Worm (Caenorhabditis elegans) whole organism, late embryonic: Measurements from ENCODE around the gene C28D4.4.
A peak's percentile ranks its signal among the peaks of the same experiment; 100 is the strongest.

Experiments used
- C08G9.2 ChIP-seq: sonication (generic microtip); optimal IDR thresholded peaks from 2 replicates; lab custom pipeline; 2016; ENCODE audit warnings: mild to moderate bottlenecking, missing genetic modification characterization, moderate library complexity, missing compliant biosample characterization
- C38D4.7 ChIP-seq: fragments of 200-800 bp; sonication (Bioruptor generic); optimal IDR thresholded peaks from 2 replicates; lab custom pipeline; 2018; ENCODE audit warnings: mild to moderate bottlenecking, missing genetic modification characterization, moderate library complexity, missing compliant biosample characterization
- K02D7.2 ChIP-seq: sonication (generic microtip); optimal IDR thresholded peaks from 2 replicates; lab custom pipeline; 2017; ENCODE audit warnings: mild to moderate bottlenecking, missing genetic modification characterization, missing compliant biosample characterization
- K09A11.1 ChIP-seq: sonication (generic microtip); optimal IDR thresholded peaks from 2 replicates; lab custom pipeline; 2017; ENCODE audit warnings: antibody characterized with exemption, mild to moderate bottlenecking, missing genetic modification characterization, missing compliant biosample characterization; ENCODE audit not compliant: insufficient read depth
- T23F11.4 ChIP-seq: fragments of 200-800 bp; sonication (Bioruptor generic); optimal IDR thresholded peaks from 2 replicates; lab custom pipeline; 2018; ENCODE audit warnings: mild to moderate bottlenecking, missing genetic modification characterization, missing compliant biosample characterization
- ceh-24 ChIP-seq: sonication (generic microtip); optimal IDR thresholded peaks from 2 replicates; lab custom pipeline; 2016; ENCODE audit warnings: mild to moderate bottlenecking, missing genetic modification characterization, missing compliant biosample characterization
- ceh-30 ChIP-seq: fragments of 150-350 bp; optimal IDR thresholded peaks from 2 replicates; lab custom pipeline; 2014; ENCODE audit warnings: missing biosample characterization, missing genetic modification characterization
- ceh-45 ChIP-seq: fragments of 200-800 bp; sonication (Bioruptor generic); IDR thresholded peaks from 2 replicates; pipeline ENCODE4 v1.3.6; 2022; ENCODE audit warnings: missing genetic modification reagents, missing genetic modification characterization, missing compliant biosample characterization
- ceh-6 ChIP-seq: fragments of 200-800 bp; sonication (Bioruptor generic); optimal IDR thresholded peaks from 2 replicates; lab custom pipeline; 2018; ENCODE audit warnings: mild to moderate bottlenecking, missing genetic modification characterization, missing compliant biosample characterization
- dmd-4 ChIP-seq: sonication (generic microtip); optimal IDR thresholded peaks from 2 replicates; lab custom pipeline; 2016; ENCODE audit warnings: borderline replicate concordance, missing genetic modification characterization, missing compliant biosample characterization
- dve-1 ChIP-seq: sonication (generic microtip); optimal IDR thresholded peaks from 2 replicates; lab custom pipeline; 2017; ENCODE audit warnings: antibody characterized with exemption, mild to moderate bottlenecking, missing genetic modification characterization, missing compliant biosample characterization
- elt-2 ChIP-seq: sonication (generic microtip); optimal IDR thresholded peaks from 2 replicates; lab custom pipeline; 2016; ENCODE audit warnings: missing genetic modification reagents, missing genetic modification characterization, missing compliant biosample characterization
- ets-4 ChIP-seq: sonication (generic microtip); optimal IDR thresholded peaks from 2 replicates; lab custom pipeline; 2016; ENCODE audit warnings: missing genetic modification characterization, missing compliant biosample characterization
- fax-1 ChIP-seq: sonication (generic microtip); optimal IDR thresholded peaks from 2 replicates; lab custom pipeline; 2016; ENCODE audit warnings: missing genotype, missing genetic modification characterization, missing compliant biosample characterization
- fkh-10 ChIP-seq: fragments of 150-350 bp; optimal IDR thresholded peaks from 2 replicates; lab custom pipeline; 2014; ENCODE audit warnings: missing biosample characterization, missing genetic modification reagents, missing genetic modification characterization
- fkh-6 ChIP-seq: sonication (generic microtip); optimal IDR thresholded peaks from 2 replicates; lab custom pipeline; 2016; ENCODE audit warnings: missing genetic modification characterization, missing compliant biosample characterization
- hlh-15 ChIP-seq: sonication (generic microtip); optimal IDR thresholded peaks from 2 replicates; lab custom pipeline; 2016; ENCODE audit warnings: missing genetic modification characterization, missing compliant biosample characterization
- hlh-8 ChIP-seq: sonication (generic microtip); optimal IDR thresholded peaks from 2 replicates; lab custom pipeline; 2016; ENCODE audit warnings: missing genotype, missing genetic modification characterization, missing compliant biosample characterization
- lim-6 ChIP-seq: sonication (generic microtip); optimal IDR thresholded peaks from 2 replicates; lab custom pipeline; 2016; ENCODE audit warnings: missing genetic modification characterization, missing compliant biosample characterization
- mec-3 ChIP-seq: sonication (generic microtip); optimal IDR thresholded peaks from 2 replicates; lab custom pipeline; 2016; ENCODE audit warnings: borderline replicate concordance, missing genetic modification characterization, missing compliant biosample characterization
- nfya-1 ChIP-seq: sonication (generic microtip); optimal IDR thresholded peaks from 2 replicates; lab custom pipeline; 2017; ENCODE audit warnings: missing genetic modification characterization, mild to moderate bottlenecking, missing compliant biosample characterization, antibody characterized with exemption, moderate library complexity
- nhr-11 ChIP-seq: fragments of 150-350 bp; optimal IDR thresholded peaks from 2 replicates; lab custom pipeline; 2014; ENCODE audit warnings: missing biosample characterization, missing genetic modification characterization
- npax-4 ChIP-seq: sonication (generic microtip); optimal IDR thresholded peaks from 2 replicates; lab custom pipeline; 2016; ENCODE audit warnings: missing genetic modification characterization, missing compliant biosample characterization
- pat-9 ChIP-seq: fragments of 200-800 bp; sonication (Bioruptor generic); optimal IDR thresholded peaks from 2 replicates; lab custom pipeline; 2018; ENCODE audit warnings: mild to moderate bottlenecking, missing genetic modification characterization, moderate library complexity, missing compliant biosample characterization
- pax-1 ChIP-seq: fragments of 150-350 bp; optimal IDR thresholded peaks from 2 replicates; lab custom pipeline; 2014; ENCODE audit warnings: missing biosample characterization, missing genetic modification characterization
- pha-2 ChIP-seq: sonication (generic microtip); optimal IDR thresholded peaks from 2 replicates; lab custom pipeline; 2017; ENCODE audit warnings: mild to moderate bottlenecking, missing genetic modification characterization, missing compliant biosample characterization
- pha-4 ChIP-seq: fragments of 150-350 bp; optimal IDR thresholded peaks from 2 replicates; lab custom pipeline; 2018; ENCODE audit warnings: missing biosample characterization, missing genetic modification reagents, missing genetic modification characterization
- pqm-1 ChIP-seq: sonication (generic microtip); optimal IDR thresholded peaks from 2 replicates; lab custom pipeline; 2016; ENCODE audit warnings: missing genetic modification characterization, missing compliant biosample characterization
- ref-2 ChIP-seq: sonication (generic microtip); optimal IDR thresholded peaks from 2 replicates; lab custom pipeline; 2016; ENCODE audit warnings: missing genetic modification characterization, missing compliant biosample characterization
- sox-2 ChIP-seq: fragments of 200-800 bp; sonication (Bioruptor generic); IDR thresholded peaks from 2 replicates; pipeline ENCODE4 v1.3.6; 2022; ENCODE audit warnings: missing genetic modification reagents, missing genetic modification characterization, missing compliant biosample characterization
- syd-9 ChIP-seq: sonication (generic microtip); optimal IDR thresholded peaks from 2 replicates; lab custom pipeline; 2016; ENCODE audit warnings: mild to moderate bottlenecking, missing genetic modification characterization, moderate library complexity, missing compliant biosample characterization
- tbx-2 ChIP-seq: sonication (generic microtip); optimal IDR thresholded peaks from 2 replicates; lab custom pipeline; 2016; ENCODE audit warnings: missing genetic modification characterization, missing compliant biosample characterization
- ttx-3 ChIP-seq: sonication (generic microtip); optimal IDR thresholded peaks from 2 replicates; lab custom pipeline; 2016; ENCODE audit warnings: missing genetic modification reagents, missing genetic modification characterization, missing compliant biosample characterization
- unc-42 ChIP-seq: sonication (generic microtip); optimal IDR thresholded peaks from 2 replicates; lab custom pipeline; 2016; ENCODE audit warnings: missing genotype, missing genetic modification characterization, missing compliant biosample characterization
- unc-55 ChIP-seq: sonication (generic microtip); optimal IDR thresholded peaks from 2 replicates; lab custom pipeline; 2017; ENCODE audit warnings: missing biosample characterization, missing genetic modification reagents, missing genetic modification characterization
- ztf-16 ChIP-seq: sonication (generic microtip); optimal IDR thresholded peaks from 2 replicates; lab custom pipeline; 2017; ENCODE audit warnings: missing genetic modification characterization, missing compliant biosample characterization

C28D4.4 gene

ce11 chrIV:9739001-9739400 is 5.8 kb downstream of the C28D4.4 start:
- TF ChIP-seq fax-1 (tag; lab: Kevin White, UChicago) (no peak), dve-1 (tag; lab: Kevin White, UChicago) (no peak), syd-9 (tag; lab: Kevin White, UChicago) (no peak), C38D4.7 (GFP tag; lab: Kevin White, UChicago) (no peak), ref-2 (tag; lab: Kevin White, UChicago) (no peak), unc-42 (no peak), ets-4 (tag; lab: Kevin White, UChicago) (no peak), sox-2 (no peak), K09A11.1 (tag; lab: Kevin White, UChicago) (no peak), fkh-10 (GFP tag; lab: Kevin White, UChicago) (no peak), nfya-1 (tag; lab: Kevin White, UChicago) (no peak), pqm-1 (tag; lab: Kevin White, UChicago) (no peak), hlh-8 (tag; lab: Kevin White, UChicago) (no peak), fkh-6 (tag; lab: Kevin White, UChicago) (no peak), ttx-3 (tag; lab: Kevin White, UChicago) (no peak), lim-6 (tag; lab: Kevin White, UChicago) (no peak), K02D7.2 (no peak), pha-2 (no peak), nhr-11 (tag; lab: Kevin White, UChicago) (no peak), C08G9.2 (no peak)

DNA sequence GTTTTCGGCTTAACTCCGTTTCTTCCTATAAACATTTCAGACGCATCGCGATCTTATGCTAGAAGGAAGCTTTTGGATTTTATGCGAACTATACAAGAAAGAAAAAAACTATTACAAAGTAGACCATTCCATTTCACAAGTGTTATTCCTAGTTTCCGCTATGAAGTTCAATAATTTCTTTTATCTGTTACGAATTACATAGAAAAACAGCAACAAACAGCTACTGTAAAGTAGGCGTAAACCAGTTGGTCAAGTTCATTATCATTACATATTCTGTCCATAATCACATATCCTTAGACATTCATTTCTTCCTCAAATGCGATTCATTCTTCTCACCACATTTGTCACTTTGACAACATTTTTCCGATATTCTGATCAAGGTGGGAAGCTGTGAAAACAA is 6.6 kb downstream of the C28D4.4 start, which contains the start of gene C28D4.10:
TSS of gene C28D4.10 (plus strand) at position 301 of the 400 bp plus-strand sequence.
- TF ChIP-seq ceh-24 (no peak), pax-1 (tag; lab: Kevin White, UChicago) (no peak), ceh-30 (no peak), mec-3 (no peak), ceh-6 (no peak), T23F11.4 (GFP tag; lab: Kevin White, UChicago) (no peak), ttx-3 (tag; lab: Kevin White, UChicago) (no peak), fax-1 (tag; lab: Kevin White, UChicago) (no peak), tbx-2 (tag; lab: Kevin White, UChicago) (no peak), unc-55 (GFP tag; lab: Kevin White, UChicago) (no peak), ztf-16 (no peak), pat-9 (no peak), ref-2 (tag; lab: Kevin White, UChicago) (no peak), hlh-15 (tag; lab: Kevin White, UChicago) (no peak), ceh-45 (no peak), syd-9 (tag; lab: Kevin White, UChicago) (no peak)

ce11 chrIV:9737204-9737790 is 7.5 kb downstream of the C28D4.4 start, which contains the start of gene cka-1:
Gene cka-1, minus strand, starts transcription at chrIV:9737621.
- TF ChIP-seq ceh-45, result no peak
- TF ChIP-seq K02D7.2, result no peak
- no peak for TF ChIP-seq pha-2
- no peak for TF ChIP-seq pha-4
- no peak for TF ChIP-seq npax-4 (tag; lab: Kevin White, UChicago)
- no peak for TF ChIP-seq ztf-16
- TF ChIP-seq dmd-4 (tag; lab: Kevin White, UChicago), result no peak
- no peak for TF ChIP-seq pax-1 (tag; lab: Kevin White, UChicago)
- peak; percentile 31 for TF ChIP-seq elt-2 (tag; lab: Kevin White, UChicago)

DNA sequence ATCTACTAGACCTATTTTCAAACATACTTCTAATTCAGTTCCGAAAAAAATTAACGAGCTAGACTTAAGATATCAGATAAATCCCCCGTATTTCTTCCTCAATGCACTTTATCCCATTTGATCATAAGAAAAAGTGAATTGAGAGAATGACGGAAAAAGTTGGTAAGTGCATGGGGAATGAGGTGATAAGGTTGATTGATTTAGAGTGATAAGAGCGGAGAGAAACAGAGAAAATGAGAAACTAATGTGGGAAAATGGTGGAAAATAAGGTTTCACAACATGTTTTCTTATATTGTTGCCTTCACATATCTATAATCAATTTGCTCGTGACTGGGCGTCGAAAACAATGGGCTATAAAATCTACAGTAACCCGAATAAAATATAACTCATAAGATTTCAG is 9.1 kb downstream of the C28D4.4 start:
- TF ChIP-seq hlh-15 (tag; lab: Kevin White, UChicago), result no peak
- TF ChIP-seq elt-2 (tag; lab: Kevin White, UChicago), result peak; percentile 64
